Worm (Caenorhabditis elegans) whole organism, L2 larva: ENCODE results near the gene C13G5.2.

Experiments used
- lin-39 ChIP-seq: fragments of 150-350 bp; optimal IDR thresholded peaks from 2 replicates; lab custom pipeline; 2014; ENCODE audit warnings: missing biosample characterization, missing genetic modification reagents, missing genetic modification characterization
- mdl-1 ChIP-seq, 2 experiments: fragments of 150-350 bp in 1 of 2; sonication (generic microtip) in 1 of 2; optimal IDR thresholded peaks; 2 replicates each; lab custom pipeline; 2017; ENCODE audit warnings: missing biosample characterization in 2 of 2, missing genetic modification characterization in 2 of 2
- nhr-11 ChIP-seq: fragments of 150-350 bp; optimal IDR thresholded peaks from 2 replicates; lab custom pipeline; 2014; ENCODE audit warnings: missing biosample characterization, missing genetic modification characterization
- nhr-237 ChIP-seq: fragments of 150-350 bp; optimal IDR thresholded peaks from 2 replicates; lab custom pipeline; 2014; ENCODE audit warnings: missing biosample characterization, missing genetic modification characterization
- skn-1 ChIP-seq: sonication (generic microtip); optimal IDR thresholded peaks from 2 replicates; lab custom pipeline; 2017; ENCODE audit warnings: missing biosample characterization, missing genetic modification characterization
- snpc-4 ChIP-seq: fragments of 150-350 bp; optimal IDR thresholded peaks from 2 replicates; lab custom pipeline; 2014; ENCODE audit warnings: missing biosample characterization, missing genetic modification characterization
- zag-1 ChIP-seq: fragments of 150-350 bp; optimal IDR thresholded peaks from 2 replicates; lab custom pipeline; 2014; ENCODE audit warnings: missing biosample characterization, missing genetic modification characterization
- ztf-11 ChIP-seq: sonication (generic microtip); optimal IDR thresholded peaks from 2 replicates; lab custom pipeline; 2017; ENCODE audit warnings: missing biosample characterization, missing genetic modification characterization
- ztf-4 ChIP-seq: fragments of 150-350 bp; optimal IDR thresholded peaks from 2 replicates; lab custom pipeline; 2014; ENCODE audit warnings: missing biosample characterization, missing genetic modification characterization

DNA sequence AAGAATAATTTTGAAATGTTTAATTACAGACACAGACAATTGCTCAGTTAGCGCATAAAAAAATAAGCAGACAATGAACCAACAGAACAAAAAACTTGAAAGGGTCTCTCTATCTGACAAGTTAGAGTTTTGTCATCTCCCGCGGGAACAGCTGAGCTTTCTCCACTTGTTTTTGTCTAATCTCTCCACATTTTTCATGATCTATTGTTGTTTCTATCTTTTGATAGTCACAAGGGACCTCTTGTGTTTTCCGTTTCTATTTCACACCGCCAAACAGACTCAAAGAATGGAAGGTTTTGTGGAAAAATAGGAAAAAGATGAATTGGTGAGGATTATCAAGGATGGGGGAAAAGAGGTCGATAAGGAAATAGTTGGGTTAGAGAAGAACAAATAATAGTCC lies 18.5 kb upstream of the C13G5.2 start:
- TF ChIP-seq skn-1 (tag; lab: Kevin White, UChicago) (no peak), nhr-11 (tag; lab: Kevin White, UChicago) (no peak), snpc-4 (tag; lab: Kevin White, UChicago) (no peak), lin-39 (tag; lab: Kevin White, UChicago) (no peak), zag-1 (tag; lab: Kevin White, UChicago) (no peak), ztf-11 (no peak), nhr-237 (tag; lab: Kevin White, UChicago) (no peak), ztf-4 (tag; lab: Kevin White, UChicago) (no peak), mdl-1 (tag; optimal IDR thresholded peaks at IDR 0.05; lab: Kevin White, UChicago) (no peak)
